Worm (Caenorhabditis elegans) whole organism, L1 larva: ENCODE results near the gene eor-1.
A peak's percentile ranks its signal among the peaks of the same experiment; 100 is the strongest.

Experiments used
- C16A3.4 ChIP-seq: fragments of 150-350 bp; optimal IDR thresholded peaks from 2 replicates; lab custom pipeline; 2014; ENCODE audit warnings: missing biosample characterization, missing genetic modification characterization
- aly-2 ChIP-seq: fragments of 150-350 bp; optimal IDR thresholded peaks from 2 replicates; lab custom pipeline; 2014; ENCODE audit warnings: missing biosample characterization, missing genetic modification characterization
- ama-1 ChIP-seq: fragments of 150-350 bp; optimal IDR thresholded peaks from 2 replicates; lab custom pipeline; 2014
- ceh-63 ChIP-seq: fragments of 200-800 bp; sonication (Bioruptor generic); optimal IDR thresholded peaks from 2 replicates; lab custom pipeline; 2018; ENCODE audit warnings: mild to moderate bottlenecking, missing genetic modification characterization, missing compliant biosample characterization
- ceh-8 ChIP-seq: fragments of 200-800 bp; sonication (Bioruptor generic); optimal IDR thresholded peaks from 2 replicates; lab custom pipeline; 2018; ENCODE audit warnings: mild to moderate bottlenecking, missing genetic modification characterization, moderate library complexity, missing compliant biosample characterization
- ceh-90 ChIP-seq: sonication (generic microtip); optimal IDR thresholded peaks from 2 replicates; lab custom pipeline; 2016; ENCODE audit warnings: missing genetic modification characterization, missing compliant biosample characterization
- dpl-1 ChIP-seq, 3 experiments: fragments of 150-350 bp in 2 of 3; sonication (generic microtip) in 1 of 3; optimal IDR thresholded peaks; 2 replicates each; lab custom pipeline; 2014 to 2017; ENCODE audit warnings: missing biosample characterization in 3 of 3, missing genetic modification characterization in 3 of 3, missing genetic modification reagents in 3 of 3
- dsc-1 ChIP-seq: sonication (generic microtip); optimal IDR thresholded peaks from 2 replicates; lab custom pipeline; 2016; ENCODE audit warnings: mild to moderate bottlenecking, missing genetic modification characterization, missing compliant biosample characterization
- efl-1 ChIP-seq, 4 experiments: fragments of 150-350 bp; optimal IDR thresholded peaks in 3 of 4; peaks in 1 of 4; 1 replicate in 1 of 4; 2 replicates in 3 of 4; lab custom pipeline; 2014; ENCODE audit warnings: missing biosample characterization in 2 of 4, missing genetic modification characterization in 2 of 4, missing genetic modification reagents in 2 of 4
- efl-3 ChIP-seq: fragments of 200-800 bp; sonication (Bioruptor generic); optimal IDR thresholded peaks from 2 replicates; lab custom pipeline; 2018; ENCODE audit warnings: mild to moderate bottlenecking, missing genetic modification characterization, missing compliant biosample characterization
- egl-27 ChIP-seq, 2 experiments: fragments of 150-350 bp in 1 of 2; sonication (generic microtip); optimal IDR thresholded peaks; 3 replicates each; lab custom pipeline; 2017 to 2018; ENCODE audit warnings: missing biosample characterization in 2 of 2, missing genetic modification characterization in 2 of 2, missing genetic modification reagents in 2 of 2
- elt-2 ChIP-seq: sonication (generic microtip); optimal IDR thresholded peaks from 2 replicates; lab custom pipeline; 2016; ENCODE audit warnings: missing genetic modification characterization, mild to moderate bottlenecking, inconsistent platforms, missing compliant biosample characterization, missing genetic modification reagents
- elt-3 ChIP-seq, 6 experiments: fragments of 150-350 bp in 1 of 6; sonication (generic microtip); optimal IDR thresholded peaks; 2 replicates each; lab custom pipeline; 2017 to 2018; ENCODE audit warnings: missing biosample characterization in 6 of 6, missing genetic modification characterization in 6 of 6, inconsistent platforms in 1 of 6
- ets-5 ChIP-seq: fragments of 200-800 bp; sonication (Bioruptor generic); IDR thresholded peaks from 2 replicates; pipeline ENCODE4 v1.3.6; 2022; ENCODE audit warnings: missing genetic modification characterization, missing compliant biosample characterization
- fos-1 ChIP-seq: fragments of 150-350 bp; optimal IDR thresholded peaks from 2 replicates; lab custom pipeline; 2014; ENCODE audit warnings: missing biosample characterization, missing genetic modification characterization
- hpl-2 ChIP-seq: fragments of 150-350 bp; optimal IDR thresholded peaks from 2 replicates; lab custom pipeline; 2014; ENCODE audit warnings: missing biosample characterization, missing genetic modification reagents, missing genetic modification characterization
- irx-1 ChIP-seq: sonication (generic microtip); optimal IDR thresholded peaks from 2 replicates; lab custom pipeline; 2016; ENCODE audit warnings: missing genetic modification characterization, missing compliant biosample characterization
- isw-1 ChIP-seq: fragments of 200-800 bp; sonication (Bioruptor generic); IDR thresholded peaks from 2 replicates; pipeline ENCODE4 v1.3.6; 2022; ENCODE audit warnings: missing genetic modification characterization, missing compliant biosample characterization
- lin-35 ChIP-seq, 2 experiments: fragments of 150-350 bp; optimal IDR thresholded peaks; 2 replicates each; lab custom pipeline; 2014; ENCODE audit warnings: missing biosample characterization in 2 of 2, missing genetic modification characterization in 2 of 2, missing genetic modification reagents in 2 of 2
- lin-39 ChIP-seq: fragments of 150-350 bp; optimal IDR thresholded peaks from 2 replicates; lab custom pipeline; 2014; ENCODE audit warnings: missing biosample characterization, missing genetic modification reagents, missing genetic modification characterization
- lsy-2 ChIP-seq, 2 experiments: fragments of 150-350 bp; optimal IDR thresholded peaks; 2 replicates each; lab custom pipeline; 2014; ENCODE audit warnings: missing biosample characterization in 2 of 2, missing genetic modification characterization in 2 of 2
- mef-2 ChIP-seq: fragments of 150-350 bp; optimal IDR thresholded peaks from 2 replicates; lab custom pipeline; 2014; ENCODE audit warnings: missing biosample characterization, missing genetic modification characterization
- mep-1 ChIP-seq: fragments of 150-350 bp; optimal IDR thresholded peaks from 2 replicates; lab custom pipeline; 2014; ENCODE audit warnings: missing biosample characterization, missing genetic modification characterization
- nhr-11 ChIP-seq: fragments of 150-350 bp; optimal IDR thresholded peaks from 2 replicates; lab custom pipeline; 2014; ENCODE audit warnings: missing biosample characterization, missing genetic modification characterization
- nhr-12 ChIP-seq: sonication (generic microtip); optimal IDR thresholded peaks from 2 replicates; lab custom pipeline; 2017; ENCODE audit warnings: missing biosample characterization, missing genetic modification characterization
- nhr-20 ChIP-seq: sonication (generic microtip); optimal IDR thresholded peaks from 2 replicates; lab custom pipeline; 2016; ENCODE audit warnings: mild to moderate bottlenecking, missing genetic modification characterization, missing compliant biosample characterization
- nhr-237 ChIP-seq: fragments of 150-350 bp; optimal IDR thresholded peaks from 2 replicates; lab custom pipeline; 2014; ENCODE audit warnings: missing biosample characterization, missing genetic modification characterization
- nhr-28 ChIP-seq: fragments of 150-350 bp; optimal IDR thresholded peaks from 2 replicates; lab custom pipeline; 2014; ENCODE audit warnings: missing biosample characterization, missing genetic modification characterization
- nhr-47 ChIP-seq: sonication (generic microtip); optimal IDR thresholded peaks from 2 replicates; lab custom pipeline; 2016; ENCODE audit warnings: mild to moderate bottlenecking, missing genetic modification characterization, moderate library complexity, missing compliant biosample characterization
- nhr-76 ChIP-seq: sonication (generic microtip); optimal IDR thresholded peaks from 2 replicates; lab custom pipeline; 2017; ENCODE audit warnings: missing biosample characterization, missing genetic modification characterization
- nhr-77 ChIP-seq: fragments of 150-350 bp; optimal IDR thresholded peaks from 2 replicates; lab custom pipeline; 2014; ENCODE audit warnings: missing biosample characterization, missing genetic modification characterization
- nhr-85 ChIP-seq: sonication (generic microtip); peaks from one replicate; lab custom pipeline; 2016; ENCODE audit warnings: missing genetic modification characterization, inconsistent platforms, missing compliant biosample characterization
- nhr-90 ChIP-seq: sonication (generic microtip); optimal IDR thresholded peaks from 2 replicates; lab custom pipeline; 2016; ENCODE audit warnings: mild to moderate bottlenecking, missing genetic modification characterization, missing compliant biosample characterization; ENCODE audit not compliant: poor library complexity
- skn-1 ChIP-seq: fragments of 150-350 bp; optimal IDR thresholded peaks from 2 replicates; lab custom pipeline; 2014; ENCODE audit warnings: missing biosample characterization, missing genetic modification characterization
- snu-23 ChIP-seq: sonication (generic microtip); optimal IDR thresholded peaks from 2 replicates; lab custom pipeline; 2016; ENCODE audit warnings: missing genetic modification characterization, missing compliant biosample characterization
- sox-4 ChIP-seq: sonication (generic microtip); optimal IDR thresholded peaks from 2 replicates; lab custom pipeline; 2016; ENCODE audit warnings: missing genetic modification characterization, missing compliant biosample characterization
- sup-37 ChIP-seq: fragments of 200-800 bp; sonication (Bioruptor generic); optimal IDR thresholded peaks from 2 replicates; lab custom pipeline; 2018; ENCODE audit warnings: mild to moderate bottlenecking, missing genetic modification characterization, missing compliant biosample characterization
- swsn-7 ChIP-seq: sonication (generic microtip); optimal IDR thresholded peaks from 2 replicates; lab custom pipeline; 2016; ENCODE audit warnings: missing genetic modification characterization, missing compliant biosample characterization
- tbx-2 ChIP-seq: sonication (generic microtip); optimal IDR thresholded peaks from 2 replicates; lab custom pipeline; 2016; ENCODE audit warnings: missing genetic modification characterization, missing compliant biosample characterization
- unc-130 ChIP-seq: fragments of 150-350 bp; optimal IDR thresholded peaks from 2 replicates; lab custom pipeline; 2017; ENCODE audit warnings: missing biosample characterization, missing genetic modification characterization, inconsistent platforms
- unc-30 ChIP-seq: sonication (generic microtip); optimal IDR thresholded peaks from 2 replicates; lab custom pipeline; 2017; ENCODE audit warnings: missing biosample characterization, missing genetic modification characterization
- unc-62 ChIP-seq: fragments of 150-350 bp; optimal IDR thresholded peaks from 2 replicates; lab custom pipeline; 2014; ENCODE audit warnings: missing biosample characterization, missing genetic modification reagents, missing genetic modification characterization
- unc-98 ChIP-seq: fragments of 200-800 bp; sonication (Bioruptor generic); IDR thresholded peaks from 2 replicates; pipeline ENCODE4 v1.3.6; 2022; ENCODE audit warnings: missing genetic modification characterization, missing compliant biosample characterization
- vab-15 ChIP-seq: sonication (generic microtip); optimal IDR thresholded peaks from 2 replicates; lab custom pipeline; 2017; ENCODE audit warnings: missing genotype, mild to moderate bottlenecking, missing genetic modification characterization, missing compliant biosample characterization
- xbp-1 ChIP-seq: sonication (generic microtip); optimal IDR thresholded peaks from 2 replicates; lab custom pipeline; 2016; ENCODE audit warnings: missing genetic modification characterization, missing compliant biosample characterization
- zag-1 ChIP-seq: fragments of 150-350 bp; optimal IDR thresholded peaks from 2 replicates; lab custom pipeline; 2014; ENCODE audit warnings: missing biosample characterization, missing genetic modification characterization
- zip-4 ChIP-seq: fragments of 200-800 bp; sonication (Bioruptor generic); optimal IDR thresholded peaks from 2 replicates; lab custom pipeline; 2018; ENCODE audit warnings: mild to moderate bottlenecking, missing genetic modification characterization, moderate library complexity, missing compliant biosample characterization
- ztf-11 ChIP-seq, 2 experiments: sonication (generic microtip); optimal IDR thresholded peaks; 2 replicates each; lab custom pipeline; 2016 to 2017; ENCODE audit warnings: missing genetic modification characterization in 2 of 2, missing biosample characterization in 1 of 2, missing compliant biosample characterization in 1 of 2
- ztf-4 ChIP-seq: fragments of 150-350 bp; optimal IDR thresholded peaks from 2 replicates; lab custom pipeline; 2014; ENCODE audit warnings: missing biosample characterization, missing genetic modification characterization

Gene eor-1

ce11 chrIV:4749728-4750278 lies 49.2 kb downstream of the eor-1 start, which contains the start of the genes rpl-20 and Y17G9B.5 (continued):
- TF ChIP-seq ztf-4 (tag; lab: Kevin White, UChicago), result peak; percentile 100
- peak; percentile 100 for TF ChIP-seq snu-23 (GFP tag; lab: Kevin White, UChicago)
- TF ChIP-seq efl-3, result peak; percentile 98
- peak; percentile 100 for TF ChIP-seq nhr-77
- TF ChIP-seq unc-98 (GFP tag; lab: Robert Waterston, UW), result peak; percentile 98
- TF ChIP-seq lsy-2 (tag; optimal IDR thresholded peaks at IDR 0.05; lab: Kevin White, UChicago), result peak; percentile 100
- peak; percentile 93 to 98 for TF ChIP-seq egl-27 (tag; optimal IDR thresholded peaks at IDR 0.05; lab: Kevin White, UChicago)
- peak; percentile 100 for TF ChIP-seq nhr-47 (tag; lab: Kevin White, UChicago)
- TF ChIP-seq nhr-85 (tag; lab: Kevin White, UChicago), result peak; percentile 100
- peak; percentile 100 for TF ChIP-seq nhr-90
- peak; percentile 100 for TF ChIP-seq tbx-2
- TF ChIP-seq nhr-28 (tag; lab: Kevin White, UChicago), result peak; percentile 82
- TF ChIP-seq nhr-20 (tag; lab: Kevin White, UChicago), result peak; percentile 100
- TF ChIP-seq nhr-12 (tag; lab: Kevin White, UChicago), result peak; percentile 78
- TF ChIP-seq fos-1, result peak; percentile 99
- TF ChIP-seq dpl-1 (GFP tag; optimal IDR thresholded peaks at IDR 0.05; lab: Kevin White, UChicago), result peak; percentile 94 to 96 (median 96)
- TF ChIP-seq efl-1 (optimal IDR thresholded peaks at IDR 0.05; lab: Kevin White, UChicago), result peak; percentile 97 to 98
- peak; percentile 91 to 99 for TF ChIP-seq efl-1 (GFP tag; optimal IDR thresholded peaks at IDR 0.05 in 1 of 2; lab: Kevin White, UChicago)
- peak; percentile 99 for TF ChIP-seq nhr-237 (tag; lab: Kevin White, UChicago)
- TF ChIP-seq nhr-11 (tag; lab: Kevin White, UChicago), result peak; percentile 98
- TF ChIP-seq mef-2 (tag; lab: Kevin White, UChicago), result peak; percentile 97
- peak; percentile 81 for TF ChIP-seq nhr-76 (tag; lab: Kevin White, UChicago)
- peak; percentile 100 for TF ChIP-seq mep-1 (tag; lab: Kevin White, UChicago)
- peak; percentile 97 for TF ChIP-seq vab-15 (tag; lab: Kevin White, UChicago)
- peak; percentile 75 for TF ChIP-seq ceh-90 (tag; lab: Kevin White, UChicago)
- TF ChIP-seq irx-1 (tag; lab: Kevin White, UChicago), result peak; percentile 100
- peak; percentile 100 for TF ChIP-seq swsn-7 (tag; lab: Kevin White, UChicago)
- TF ChIP-seq C16A3.4 (tag; lab: Kevin White, UChicago), result peak; percentile 100
- TF ChIP-seq isw-1 (GFP tag; lab: Robert Waterston, UW), result peak; percentile 100
- peak; percentile 95 to 97 for TF ChIP-seq lin-35 (GFP tag; optimal IDR thresholded peaks at IDR 0.05; lab: Kevin White, UChicago)
- TF ChIP-seq skn-1 (tag; lab: Kevin White, UChicago), result peak; percentile 99
- peak; percentile 100 for TF ChIP-seq aly-2 (tag; lab: Kevin White, UChicago)
- peak; percentile 99 for TF ChIP-seq elt-2 (tag; lab: Kevin White, UChicago)
- peak; percentile 97 for TF ChIP-seq hpl-2 (GFP tag; lab: Kevin White, UChicago)
- peak; percentile 98 for TF ChIP-seq sox-4
- TF ChIP-seq ceh-8, result peak; percentile 100
- TF ChIP-seq zip-4 (GFP tag; lab: Kevin White, UChicago), result peak; percentile 98
- peak; percentile 100 for TF ChIP-seq unc-130 (tag; lab: Kevin White, UChicago)
- peak; percentile 95 for TF ChIP-seq ama-1
- TF ChIP-seq unc-30 (tag; lab: Kevin White, UChicago), result peak; percentile 91
- TF ChIP-seq sup-37 (GFP tag; lab: Kevin White, UChicago), result peak; percentile 100
- TF ChIP-seq ztf-11 (tag; optimal IDR thresholded peaks at IDR 0.05; lab: Kevin White, UChicago), result peak; percentile 92 to 100
- TF ChIP-seq zag-1 (tag; lab: Kevin White, UChicago), result peak; percentile 99
- TF ChIP-seq dsc-1 (tag; lab: Kevin White, UChicago), result peak; percentile 100
- TF ChIP-seq lin-39 (tag; lab: Kevin White, UChicago), result peak; percentile 99
- peak; percentile 85 to 100 (median 100) for TF ChIP-seq elt-3 (tag; optimal IDR thresholded peaks at IDR 0.05; lab: Kevin White, UChicago)
- peak; percentile 100 for TF ChIP-seq xbp-1
- TF ChIP-seq ceh-63 (GFP tag; lab: Kevin White, UChicago), result peak; percentile 96
- peak; percentile 96 for TF ChIP-seq unc-62 (GFP tag; lab: Kevin White, UChicago)
- TF ChIP-seq ets-5 (GFP tag; lab: Robert Waterston, UW), result peak; percentile 100
